Fruit fly (Drosophila melanogaster): ENCODE measurements around the gene CG15747.
A peak's percentile ranks its signal among the peaks of the same experiment; 100 is the strongest.

Gene CG15747

dm6 chrX:13368149-13368548 is 30.0 kb downstream of the CG15747 start, which contains the start of gene dmrt11E:
dmrt11E (plus strand) TSS chrX:13368191.
- TF ChIP-seq noc (tag; optimal IDR thresholded peaks at IDR 0.05), result no peak

dm6 chrX:13369438-13369837 is 31.3 kb downstream of the CG15747 start:
- no peak for TF ChIP-seq noc (tag; optimal IDR thresholded peaks at IDR 0.05)

dm6 chrX:13370306-13370705 is 32.2 kb downstream of the CG15747 start, which contains the start of gene CG1640:
CG1640 (plus strand) TSS chrX:13370606.
- TF ChIP-seq noc (tag; optimal IDR thresholded peaks at IDR 0.05), result no peak

- TF ChIP-seq noc (tag; optimal IDR thresholded peaks at IDR 0.05), result peak; percentile 37
These were observed 32.9 kb downstream of the CG15747 start for dm6 chrX:13370826-13371703.

dm6 chrX:13371704-13372049 is 33.6 kb downstream of the CG15747 start:
- TF ChIP-seq noc (tag; optimal IDR thresholded peaks at IDR 0.05), result no peak

- TF ChIP-seq noc (tag; optimal IDR thresholded peaks at IDR 0.05), result no peak
These were observed 34.4 kb downstream of the CG15747 start for dm6 chrX:13372512-13372911.

dm6 chrX:13373239-13374153 is 35.4 kb downstream of the CG15747 start:
- TF ChIP-seq noc (tag; optimal IDR thresholded peaks at IDR 0.05), result peak; percentile 63

dm6 chrX:13374154-13374536 is 36.0 kb downstream of the CG15747 start:
- no peak for TF ChIP-seq noc (tag; optimal IDR thresholded peaks at IDR 0.05)

- no peak for TF ChIP-seq noc (tag; optimal IDR thresholded peaks at IDR 0.05)
These were observed 36.9 kb downstream of the CG15747 start for dm6 chrX:13374979-13375378.

- no peak for TF ChIP-seq noc (tag; optimal IDR thresholded peaks at IDR 0.05)
These were observed 37.4 kb downstream of the CG15747 start for dm6 chrX:13375489-13375997.

dm6 chrX:13376520-13376919 is 38.4 kb downstream of the CG15747 start:
- peak; percentile 81 for TF ChIP-seq noc (tag; optimal IDR thresholded peaks at IDR 0.05)

- no peak for TF ChIP-seq noc (tag; optimal IDR thresholded peaks at IDR 0.05)
These were observed 45.7 kb downstream of the CG15747 start for dm6 chrX:13383770-13384169.

- no peak for TF ChIP-seq noc (tag; optimal IDR thresholded peaks at IDR 0.05)
These were observed 46.1 kb downstream of the CG15747 start for dm6 chrX:13384177-13384576.

- peak; percentile 66 for TF ChIP-seq noc (tag; optimal IDR thresholded peaks at IDR 0.05)
These were observed 46.6 kb downstream of the CG15747 start, which contains the start of the genes Rbp1-like and Tim9a for dm6 chrX:13384583-13385342. Rbp1-like (minus strand) TSS chrX:13384877. Tim9a (plus strand) TSS chrX:13385210.

- no peak for TF ChIP-seq noc (tag; optimal IDR thresholded peaks at IDR 0.05)
These were observed 48.7 kb downstream of the CG15747 start for dm6 chrX:13386776-13387175.

All from whole organism, larva.